Worm (Caenorhabditis elegans): ENCODE results near the gene F57A8.1.

Gene F57A8.1

DNA sequence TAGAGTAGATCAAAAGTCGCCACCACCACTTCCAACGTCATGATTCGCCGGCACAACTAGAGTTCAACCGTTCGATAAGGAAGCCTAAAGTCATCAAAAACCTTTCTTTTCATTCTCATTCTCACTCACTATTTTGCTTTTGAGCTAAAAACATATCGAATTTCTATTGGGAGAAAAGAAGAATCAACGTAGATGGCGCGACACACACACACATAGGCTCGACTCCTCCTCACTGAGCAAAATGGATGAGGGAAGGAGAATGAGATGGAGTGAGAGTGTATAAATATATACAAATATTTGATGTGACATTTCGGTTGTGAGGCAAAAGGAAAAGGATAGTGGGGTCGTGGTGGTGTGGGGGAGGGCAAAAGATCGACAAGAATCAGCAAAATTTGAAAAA lies 7.6 kb downstream of the F57A8.1 start:
- TF ChIP-seq nhr-11 (tag; optimal IDR thresholded peaks at IDR 0.05) (no peak), pha-4 (tag; optimal IDR thresholded peaks at IDR 0.05) (peak; percentile 69), ztf-4 (tag; optimal IDR thresholded peaks at IDR 0.05) (no peak), aly-2 (tag; optimal IDR thresholded peaks at IDR 0.05) (no peak), unc-39 (tag; optimal IDR thresholded peaks at IDR 0.05) (no peak), ZK546.5 (tag; optimal IDR thresholded peaks at IDR 0.05) (no peak)

DNA sequence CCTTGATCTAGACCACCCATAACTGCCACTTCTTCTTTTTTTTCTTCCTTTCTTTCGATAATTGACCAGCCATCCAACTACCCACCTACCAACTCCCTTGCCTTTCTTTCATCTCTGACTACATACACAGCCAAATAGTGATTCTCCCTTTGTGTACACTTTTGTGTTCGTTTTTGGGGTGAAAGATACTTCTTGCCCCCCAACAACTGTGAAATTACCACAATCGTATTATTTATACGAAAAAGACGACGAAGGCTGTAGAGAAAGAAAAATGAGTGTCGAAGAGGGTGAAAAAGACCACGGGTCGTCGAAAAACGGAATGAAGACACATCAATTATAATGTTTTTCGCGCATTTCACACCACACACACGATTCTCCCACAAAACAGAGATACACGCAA lies 9.4 kb downstream of the F57A8.1 start:
- TF ChIP-seq nfya-1 (tag; optimal IDR thresholded peaks at IDR 0.05; ENCODE audit: insufficient read depth) (peak; percentile 17), pha-4 (tag; optimal IDR thresholded peaks at IDR 0.05) (peak; percentile 21), fos-1 (tag; optimal IDR thresholded peaks at IDR 0.05) (no peak), nhr-25 (tag; optimal IDR thresholded peaks at IDR 0.05) (peak; percentile 55)

DNA sequence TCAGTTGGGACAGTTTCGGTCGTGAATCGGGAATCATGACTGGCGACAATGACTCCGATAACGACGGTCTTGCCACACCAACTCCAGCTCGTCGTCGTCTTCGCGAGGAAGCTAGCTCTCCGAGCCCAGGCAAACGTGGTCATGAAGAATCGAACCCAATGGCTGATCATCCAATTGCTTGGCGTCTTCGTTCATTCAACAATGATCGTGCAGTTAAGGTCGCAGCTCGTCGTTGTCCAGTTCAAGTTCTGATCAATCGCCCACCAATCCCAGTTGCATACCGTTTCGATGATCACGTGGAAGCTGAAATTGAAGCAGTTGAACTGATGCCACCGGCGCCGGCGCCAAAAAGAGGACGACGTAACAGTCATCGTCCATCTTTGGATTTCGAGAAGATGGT lies 10.0 kb downstream of the F57A8.1 start:
- TF ChIP-seq ama-1 (optimal IDR thresholded peaks at IDR 0.05), result peak; percentile 71
- no peak for TF ChIP-seq unc-39 (tag; optimal IDR thresholded peaks at IDR 0.05)

DNA sequence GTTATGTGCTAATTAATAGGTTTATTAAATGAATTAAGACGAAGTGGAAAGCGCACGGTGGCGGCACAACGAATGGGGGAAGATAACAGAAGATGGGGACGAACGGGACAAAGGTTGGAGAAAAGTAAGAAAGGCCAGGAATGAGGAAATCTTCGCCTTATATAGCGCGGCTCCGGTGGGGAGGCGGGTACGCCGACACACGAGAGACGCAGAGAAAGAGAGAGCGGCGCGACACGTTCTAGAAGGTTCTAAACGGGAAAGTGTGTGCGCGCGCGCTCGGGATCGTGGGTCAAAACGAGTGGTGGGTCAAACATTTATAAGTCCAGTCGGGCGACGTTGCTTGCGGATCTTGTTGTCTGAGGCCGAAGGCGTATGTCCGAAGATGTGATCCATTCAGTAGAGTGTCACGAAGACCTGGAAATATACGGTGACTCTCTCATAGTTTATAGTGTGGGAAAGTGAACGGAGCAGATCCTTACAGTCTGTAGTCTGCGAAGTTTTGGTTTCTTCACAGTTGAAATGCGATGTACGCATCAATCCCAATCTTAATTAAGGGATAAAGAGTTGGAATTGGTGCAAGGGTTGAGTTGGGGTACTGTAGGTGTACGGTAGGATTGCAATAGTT lies 12.2 kb downstream of the F57A8.1 start:
- TF ChIP-seq nfya-1 (tag; optimal IDR thresholded peaks at IDR 0.05; ENCODE audit: insufficient read depth), result peak; percentile 3

DNA sequence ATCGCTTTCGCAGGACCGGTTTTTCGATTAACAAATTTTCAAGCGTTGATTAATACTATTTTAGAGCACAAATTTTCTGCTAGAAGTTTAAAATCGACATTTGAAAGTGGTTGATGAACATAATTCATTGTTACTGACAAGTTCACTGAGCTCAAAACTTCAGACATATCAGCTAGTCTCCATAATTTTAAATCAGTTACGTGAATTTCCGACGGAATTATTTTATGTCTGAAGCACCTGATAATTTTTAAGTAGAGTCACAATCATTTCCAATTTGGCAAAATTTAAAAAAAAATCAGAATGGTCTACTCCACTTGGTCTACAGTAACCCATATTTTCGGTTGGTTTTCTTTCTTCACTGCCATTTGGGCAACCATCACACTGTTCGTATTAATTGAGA lies 14.7 kb downstream of the F57A8.1 start, which contains the start of gene str-118:
str-118 (plus strand) TSS at position 301 of the 400 bp plus-strand sequence.
- no peak for TF ChIP-seq elt-2 (tag; optimal IDR thresholded peaks at IDR 0.05)

DNA sequence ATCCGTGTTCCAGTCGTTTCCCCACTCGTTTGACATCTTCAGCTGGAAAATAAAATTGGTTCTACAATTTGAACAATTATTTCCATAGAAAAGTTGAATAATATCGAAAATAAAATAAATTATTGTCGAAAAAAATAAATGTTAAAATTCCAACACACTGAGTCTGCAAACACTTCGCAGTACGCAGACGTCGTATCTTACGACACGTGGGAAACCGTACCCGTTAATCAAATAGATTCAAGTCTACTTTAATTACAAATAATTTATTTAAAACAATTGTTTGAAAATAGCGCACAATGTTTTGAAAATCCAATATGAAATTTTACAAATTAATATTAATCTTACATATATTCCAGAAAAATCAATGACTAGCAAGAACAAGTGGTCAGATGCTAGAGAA lies 17.7 kb downstream of the F57A8.1 start, which contains the start of gene yif-1:
yif-1 (minus strand) TSS at position 42 of the 400 bp plus-strand sequence.
- TF ChIP-seq pha-4 (tag; optimal IDR thresholded peaks at IDR 0.05) (peak; percentile 34), nfya-1 (tag; optimal IDR thresholded peaks at IDR 0.05; ENCODE audit: insufficient read depth) (peak; percentile 44), nhr-76 (tag; optimal IDR thresholded peaks at IDR 0.05) (peak; percentile 1), elt-2 (tag; optimal IDR thresholded peaks at IDR 0.05) (no peak)

DNA sequence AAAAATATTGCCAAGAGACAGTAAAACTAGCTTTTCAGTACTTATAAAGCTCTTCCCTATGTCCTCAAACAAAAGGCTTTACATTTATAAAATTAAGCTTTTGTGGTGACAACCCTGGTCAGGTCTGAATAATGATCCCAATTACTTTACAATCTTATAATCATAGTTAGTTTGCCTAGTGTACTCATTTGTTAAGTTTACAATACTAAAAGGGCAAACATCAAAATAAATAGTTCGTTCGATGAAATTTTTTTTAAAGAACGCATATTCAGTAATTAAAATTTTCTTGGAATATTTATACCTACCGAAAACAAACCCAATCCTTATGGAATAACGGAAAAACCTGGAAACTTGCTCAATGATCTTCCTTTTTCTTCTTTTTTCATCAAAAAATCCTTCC lies 21.6 kb downstream of the F57A8.1 start:
- TF ChIP-seq tbx-2 (tag; optimal IDR thresholded peaks at IDR 0.05) (no peak), ceh-16 (tag; optimal IDR thresholded peaks at IDR 0.05) (no peak), nhr-76 (tag; optimal IDR thresholded peaks at IDR 0.05) (peak; percentile 59)

DNA sequence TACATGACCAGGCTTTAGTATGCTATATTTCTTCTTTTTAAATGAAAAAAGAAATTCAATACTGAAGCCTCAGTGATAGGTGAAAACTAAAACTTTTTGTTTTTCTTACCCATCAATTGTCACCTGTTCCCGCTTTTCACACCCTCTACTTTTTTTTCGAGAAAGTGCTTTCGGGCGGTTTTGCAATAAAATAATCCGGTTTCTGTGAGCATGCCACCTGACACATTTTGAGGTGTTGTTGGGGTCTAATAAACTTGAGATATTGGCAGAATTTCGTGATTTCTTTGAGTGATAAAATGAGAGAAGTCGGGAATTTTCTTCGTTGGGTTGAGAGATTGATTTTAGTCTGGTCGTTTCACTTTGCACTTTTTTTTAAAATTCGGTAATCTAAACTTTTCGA lies 22.9 kb downstream of the F57A8.1 start:
- TF ChIP-seq mml-1 (tag; optimal IDR thresholded peaks at IDR 0.05), result no peak
- TF ChIP-seq ztf-4 (tag; optimal IDR thresholded peaks at IDR 0.05), result no peak
- TF ChIP-seq unc-62 (GFP tag; optimal IDR thresholded peaks at IDR 0.05), result no peak
- TF ChIP-seq nhr-11 (tag; optimal IDR thresholded peaks at IDR 0.05), result no peak
- peak; percentile 61 for TF ChIP-seq nhr-76 (tag; optimal IDR thresholded peaks at IDR 0.05)
- no peak for TF ChIP-seq fkh-2 (tag; optimal IDR thresholded peaks at IDR 0.05)
- TF ChIP-seq egl-27 (tag; optimal IDR thresholded peaks at IDR 0.05), result no peak
- TF ChIP-seq nhr-23 (tag; optimal IDR thresholded peaks at IDR 0.05), result no peak
- TF ChIP-seq jun-1 (tag; optimal IDR thresholded peaks at IDR 0.05), result no peak
- no peak for TF ChIP-seq sea-2 (GFP tag; optimal IDR thresholded peaks at IDR 0.05)
- TF ChIP-seq nfya-1 (tag; optimal IDR thresholded peaks at IDR 0.05; ENCODE audit: insufficient read depth), result peak; percentile 7
- TF ChIP-seq lsy-12 (tag; optimal IDR thresholded peaks at IDR 0.05), result no peak
- TF ChIP-seq snpc-4 (tag; optimal IDR thresholded peaks at IDR 0.05), result no peak
- no peak for TF ChIP-seq elt-3 (tag; optimal IDR thresholded peaks at IDR 0.05)
- no peak for TF ChIP-seq ama-1 (optimal IDR thresholded peaks at IDR 0.05)
- TF ChIP-seq mdl-1 (tag; optimal IDR thresholded peaks at IDR 0.05), result no peak

DNA sequence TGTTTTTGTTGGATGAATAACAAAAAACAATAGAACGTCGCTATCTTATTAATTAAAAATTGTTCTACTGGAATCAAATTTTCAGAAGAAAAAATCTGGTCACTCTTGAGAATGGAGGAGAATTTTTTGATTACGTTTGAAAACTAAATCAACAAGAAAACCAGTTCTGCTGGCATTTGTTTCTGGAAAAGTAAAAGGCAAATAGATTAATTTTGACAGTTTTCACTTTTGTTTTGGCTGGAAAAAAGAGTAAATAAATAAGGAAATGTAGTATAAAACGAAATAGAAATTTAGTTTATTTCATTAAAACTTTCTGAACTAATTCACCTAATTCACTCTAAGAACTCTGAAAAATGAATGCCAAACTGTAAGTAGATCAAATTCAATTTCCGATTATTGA lies 27.1 kb downstream of the F57A8.1 start, which contains the start of gene fipr-13:
fipr-13 (plus strand) TSS at position 301 of the 400 bp plus-strand sequence.
- TF ChIP-seq sea-2 (GFP tag; optimal IDR thresholded peaks at IDR 0.05) (no peak), elt-3 (tag; optimal IDR thresholded peaks at IDR 0.05) (no peak), egl-27 (tag; optimal IDR thresholded peaks at IDR 0.05) (no peak)
